Fruit fly (Drosophila melanogaster): ENCODE measurements around the gene PH4alphaNE2.

PH4alphaNE2 gene

dm6 chr3R:30474667-30475213, 37.3 kb downstream of the PH4alphaNE2 start:
- TF ChIP-seq Ets98B (GFP tag; IDR thresholded peaks at IDR 0.05) (no peak), CG4496 (GFP tag; IDR thresholded peaks at IDR 0.05) (no peak), gl (tag; optimal IDR thresholded peaks at IDR 0.05) (no peak), CG8159 (tag; optimal IDR thresholded peaks at IDR 0.05) (no peak), EcR (GFP tag; optimal IDR thresholded peaks at IDR 0.05) (no peak)

dm6 chr3R:30472331-30472730, 39.7 kb downstream of the PH4alphaNE2 start:
- TF ChIP-seq EcR (GFP tag; optimal IDR thresholded peaks at IDR 0.05) (peak; percentile 59), Pif1A (GFP tag; optimal IDR thresholded peaks at IDR 0.05) (no peak)

- TF ChIP-seq gl (tag; optimal IDR thresholded peaks at IDR 0.05) = no peak
- TF ChIP-seq Pif1B (GFP tag; optimal IDR thresholded peaks at IDR 0.05) = no peak
- no peak for TF ChIP-seq fd96Ca (GFP tag; IDR thresholded peaks at IDR 0.05)
- TF ChIP-seq CG13204 (GFP tag; optimal IDR thresholded peaks at IDR 0.05) = no peak
- no peak for TF ChIP-seq CG34367 (tag; optimal IDR thresholded peaks at IDR 0.05)
- TF ChIP-seq Snoo (tag; optimal IDR thresholded peaks at IDR 0.05) = no peak
- no peak for TF ChIP-seq CG10348 (GFP tag; IDR thresholded peaks at IDR 0.05)
- no peak for TF ChIP-seq CG4496 (GFP tag; IDR thresholded peaks at IDR 0.05)
- no peak for TF ChIP-seq CG8159 (tag; optimal IDR thresholded peaks at IDR 0.05)
Measured at dm6 chr3R:30470690-30471089, 41.3 kb downstream of the PH4alphaNE2 start.

- TF ChIP-seq CG8159 (tag; optimal IDR thresholded peaks at IDR 0.05) (no peak), CG9948 (tag; optimal IDR thresholded peaks at IDR 0.05) (no peak), Pif1B (GFP tag; optimal IDR thresholded peaks at IDR 0.05) (no peak), CG10348 (GFP tag; IDR thresholded peaks at IDR 0.05) (no peak), CG13204 (GFP tag; optimal IDR thresholded peaks at IDR 0.05) (no peak), CG32121 (GFP tag; IDR thresholded peaks at IDR 0.05) (no peak), CG4496 (GFP tag; IDR thresholded peaks at IDR 0.05) (no peak), EcR (GFP tag; optimal IDR thresholded peaks at IDR 0.05) (no peak), Snoo (tag; optimal IDR thresholded peaks at IDR 0.05) (no peak), Ets98B (GFP tag; IDR thresholded peaks at IDR 0.05) (no peak), fd96Ca (GFP tag; IDR thresholded peaks at IDR 0.05) (no peak), CG17806 (tag; optimal IDR thresholded peaks at IDR 0.05) (no peak), CG8301 (tag; optimal IDR thresholded peaks at IDR 0.05) (no peak), gl (tag; optimal IDR thresholded peaks at IDR 0.05) (no peak), CG14655 (GFP tag; optimal IDR thresholded peaks at IDR 0.05) (no peak), CG12605 (GFP tag; IDR thresholded peaks at IDR 0.05) (no peak), rn (GFP tag; IDR thresholded peaks at IDR 0.05) (no peak), D1 (tag; optimal IDR thresholded peaks at IDR 0.05) (no peak), CG34367 (tag; optimal IDR thresholded peaks at IDR 0.05) (no peak), Pif1A (GFP tag; optimal IDR thresholded peaks at IDR 0.05) (no peak)
Measured at dm6 chr3R:30467062-30467461, 45.0 kb downstream of the PH4alphaNE2 start.

dm6 chr3R:30466515-30466914, 45.5 kb downstream of the PH4alphaNE2 start:
- TF ChIP-seq CG4496 (GFP tag; IDR thresholded peaks at IDR 0.05) = peak; percentile 14; the same call in 1 of the 3 replicates
- no peak for TF ChIP-seq Pif1B (GFP tag; optimal IDR thresholded peaks at IDR 0.05)
- no peak for TF ChIP-seq Pif1A (GFP tag; optimal IDR thresholded peaks at IDR 0.05)
- TF ChIP-seq fd96Ca (GFP tag; IDR thresholded peaks at IDR 0.05) = peak; percentile 38; the same call in 1 of the 3 replicates
- TF ChIP-seq Ets98B (GFP tag; IDR thresholded peaks at IDR 0.05) = no peak

dm6 chr3R:30465775-30466494, 46.1 kb downstream of the PH4alphaNE2 start, which contains the start of gene PH4alphaEFB:
Gene PH4alphaEFB, plus strand, starts transcription at chr3R:30466050.
- TF ChIP-seq Snoo (tag; optimal IDR thresholded peaks at IDR 0.05) (no peak), CG9948 (tag; optimal IDR thresholded peaks at IDR 0.05) (no peak), D1 (tag; optimal IDR thresholded peaks at IDR 0.05) (no peak), gl (tag; optimal IDR thresholded peaks at IDR 0.05) (peak; percentile 1), CG12605 (GFP tag; IDR thresholded peaks at IDR 0.05) (peak; percentile 53; the same call in 1 of the 2 replicates), CG32121 (GFP tag; IDR thresholded peaks at IDR 0.05) (no peak), EcR (GFP tag; optimal IDR thresholded peaks at IDR 0.05) (peak; percentile 72), CG17806 (tag; optimal IDR thresholded peaks at IDR 0.05) (no peak)

dm6 chr3R:30464244-30464643, 47.8 kb downstream of the PH4alphaNE2 start:
- TF ChIP-seq CG12605 (GFP tag; IDR thresholded peaks at IDR 0.05) (no peak), EcR (GFP tag; optimal IDR thresholded peaks at IDR 0.05) (no peak), rn (GFP tag; IDR thresholded peaks at IDR 0.05) (no peak), CG8301 (tag; optimal IDR thresholded peaks at IDR 0.05) (no peak), CG13204 (GFP tag; optimal IDR thresholded peaks at IDR 0.05) (no peak), Ets98B (GFP tag; IDR thresholded peaks at IDR 0.05) (no peak), CG10348 (GFP tag; IDR thresholded peaks at IDR 0.05) (no peak), Snoo (tag; optimal IDR thresholded peaks at IDR 0.05) (no peak), CG15710 (tag; optimal IDR thresholded peaks at IDR 0.05) (no peak), CG34367 (tag; optimal IDR thresholded peaks at IDR 0.05) (no peak), CG8159 (tag; optimal IDR thresholded peaks at IDR 0.05) (no peak), CG14655 (GFP tag; optimal IDR thresholded peaks at IDR 0.05) (no peak), Pif1A (GFP tag; optimal IDR thresholded peaks at IDR 0.05) (no peak), CG32121 (GFP tag; IDR thresholded peaks at IDR 0.05) (no peak), CG17806 (tag; optimal IDR thresholded peaks at IDR 0.05) (no peak), D1 (tag; optimal IDR thresholded peaks at IDR 0.05) (no peak), gl (tag; optimal IDR thresholded peaks at IDR 0.05) (no peak), CG4496 (GFP tag; IDR thresholded peaks at IDR 0.05) (no peak), CG9948 (tag; optimal IDR thresholded peaks at IDR 0.05) (no peak)

Measured in whole organism, pupa.